Fruit fly (Drosophila melanogaster) whole organism, embryonic: ENCODE measurements around the gene ZIPIC.
A peak's percentile ranks its signal among the peaks of the same experiment; 100 is the strongest.

Source experiments
- Abd-B ChIP-seq: fragments of 200-800 bp; sonication (Bioruptor generic); optimal IDR thresholded peaks from 2 replicates; lab custom pipeline; 2018; ENCODE audit warnings: missing biosample characterization, mild to moderate bottlenecking, missing genetic modification characterization, moderate library complexity
- Blimp-1 ChIP-seq: fragments of 200-800 bp; sonication (Bioruptor generic); optimal IDR thresholded peaks from 3 replicates; lab custom pipeline; 2018; ENCODE audit warnings: missing biosample characterization, missing genetic modification characterization, mild to moderate bottlenecking, moderate library complexity, missing genetic modification reagents
- CG10321 ChIP-seq: fragments of 200-800 bp; sonication (Bioruptor generic); IDR thresholded peaks from 2 replicates; pipeline ENCODE4 v1.3.6; 2022; ENCODE audit warnings: missing biosample characterization, missing genetic modification characterization
- CG11093 ChIP-seq: fragments of 200-800 bp; sonication (Bioruptor generic); IDR thresholded peaks from 3 replicates; pipeline ENCODE4 v1.3.6; 2022; ENCODE audit warnings: missing biosample characterization, missing genetic modification characterization
- CG12236 ChIP-seq: fragments of 200-800 bp; sonication (Bioruptor generic); optimal IDR thresholded peaks from 2 replicates; lab custom pipeline; 2016; ENCODE audit warnings: missing biosample characterization, missing genetic modification characterization
- CG1233 ChIP-seq: fragments of 200-800 bp; sonication (Bioruptor generic); optimal IDR thresholded peaks from 4 replicates; lab custom pipeline; 2018; ENCODE audit warnings: missing biosample characterization, mild to moderate bottlenecking, missing genetic modification characterization
- CG12744 ChIP-seq: fragments of 200-800 bp; sonication (Bioruptor generic); optimal IDR thresholded peaks from 2 replicates; lab custom pipeline; 2016; ENCODE audit warnings: missing biosample characterization, missing genetic modification characterization
- CG13894 ChIP-seq: fragments of 200-800 bp; sonication (Bioruptor generic); optimal IDR thresholded peaks from 3 replicates; lab custom pipeline; 2018; ENCODE audit warnings: missing biosample characterization, mild to moderate bottlenecking, missing genetic modification characterization, moderate library complexity
- CG1529 ChIP-seq: fragments of 200-800 bp; sonication (Bioruptor generic); optimal IDR thresholded peaks from 3 replicates; lab custom pipeline; 2018; ENCODE audit warnings: missing biosample characterization, missing genetic modification characterization
- CG15601 ChIP-seq: fragments of 200-800 bp; sonication (Bioruptor generic); optimal IDR thresholded peaks from 3 replicates; lab custom pipeline; 2019; ENCODE audit warnings: missing biosample characterization, mild to moderate bottlenecking, missing genetic modification characterization, moderate library complexity
- CG16779 ChIP-seq: fragments of 200-800 bp; sonication (Bioruptor generic); IDR thresholded peaks from 2 replicates; pipeline ENCODE4 v1.3.6; 2022; ENCODE audit warnings: missing biosample characterization, missing genetic modification characterization
- CG17359 ChIP-seq: fragments of 200-800 bp; sonication (Bioruptor generic); optimal IDR thresholded peaks from 3 replicates; lab custom pipeline; 2018; ENCODE audit warnings: missing biosample characterization, mild to moderate bottlenecking, missing genetic modification characterization, moderate library complexity
- CG2199 ChIP-seq: fragments of 200-800 bp; sonication (Bioruptor generic); IDR thresholded peaks from 3 replicates; pipeline ENCODE4 v1.3.6; 2022; ENCODE audit warnings: missing biosample characterization, missing genetic modification characterization
- CG2712 ChIP-seq: fragments of 200-800 bp; optimal IDR thresholded peaks from 3 replicates; lab custom pipeline; 2019; ENCODE audit warnings: missing biosample characterization, mild to moderate bottlenecking, missing genetic modification characterization, moderate library complexity
- CG2875 ChIP-seq: fragments of 200-800 bp; sonication (Bioruptor generic); optimal IDR thresholded peaks from 2 replicates; lab custom pipeline; 2017; ENCODE audit warnings: missing biosample characterization, mild to moderate bottlenecking, missing genetic modification characterization, missing genetic modification reagents
- CG2889 ChIP-seq: fragments of 200-800 bp; sonication (Bioruptor generic); IDR thresholded peaks from 3 replicates; pipeline ENCODE4 v1.3.6; 2022; ENCODE audit warnings: missing biosample characterization, missing genetic modification characterization
- CG3065 ChIP-seq: fragments of 200-800 bp; sonication (Bioruptor generic); optimal IDR thresholded peaks from 2 replicates; lab custom pipeline; 2016; ENCODE audit warnings: missing biosample characterization, missing genetic modification characterization
- CG6175 ChIP-seq: fragments of 200-800 bp; sonication (Bioruptor generic); IDR thresholded peaks from 3 replicates; pipeline ENCODE4 v1.3.6; 2022; ENCODE audit warnings: missing biosample characterization, missing genetic modification characterization
- CG6689 ChIP-seq: fragments of 200-800 bp; sonication (Bioruptor generic); IDR thresholded peaks from 2 replicates; pipeline ENCODE4 v1.3.6; 2022; ENCODE audit warnings: missing biosample characterization, missing genetic modification characterization
- CG6791 ChIP-seq: fragments of 200-800 bp; sonication (Bioruptor generic); IDR thresholded peaks from 3 replicates; pipeline ENCODE4 v1.3.6; 2022; ENCODE audit warnings: missing biosample characterization, missing genetic modification characterization; ENCODE audit not compliant: partially characterized antibody
- CG7357 ChIP-seq: fragments of 200-800 bp; sonication (Bioruptor generic); IDR thresholded peaks from 3 replicates; pipeline ENCODE4 v1.3.6; 2022; ENCODE audit warnings: missing biosample characterization, missing genetic modification characterization
- CG8388 ChIP-seq: fragments of 200-800 bp; sonication (Bioruptor generic); optimal IDR thresholded peaks from 2 replicates; lab custom pipeline; 2019; ENCODE audit warnings: missing biosample characterization, mild to moderate bottlenecking, missing genetic modification characterization, moderate library complexity
- Elba2 ChIP-seq: fragments of 200-800 bp; sonication (Bioruptor generic); optimal IDR thresholded peaks from 3 replicates; lab custom pipeline; 2016; ENCODE audit warnings: missing biosample characterization, missing genetic modification characterization
- Ets97D ChIP-seq: fragments of 200-800 bp; sonication (Bioruptor generic); optimal IDR thresholded peaks from 3 replicates; lab custom pipeline; 2016; ENCODE audit warnings: missing biosample characterization, missing genetic modification characterization
- HLHmδ ChIP-seq: fragments of 200-800 bp; sonication (Bioruptor generic); optimal IDR thresholded peaks from 2 replicates; lab custom pipeline; 2018; ENCODE audit warnings: missing biosample characterization, mild to moderate bottlenecking, missing genetic modification characterization, moderate library complexity
- Kr ChIP-seq: fragments of 200-800 bp; sonication (Bioruptor generic); optimal IDR thresholded peaks from 2 replicates; lab custom pipeline; 2017; ENCODE audit warnings: missing biosample characterization, mild to moderate bottlenecking, missing genetic modification characterization
- Meics ChIP-seq: fragments of 200-800 bp; sonication (Bioruptor generic); optimal IDR thresholded peaks from 2 replicates; lab custom pipeline; 2017; ENCODE audit warnings: missing biosample characterization, mild to moderate bottlenecking, missing genetic modification characterization
- NC2α ChIP-seq: fragments of 200-800 bp; sonication (Bioruptor generic); optimal IDR thresholded peaks from 2 replicates; lab custom pipeline; 2016; ENCODE audit warnings: missing biosample characterization, missing genetic modification characterization
- NK7.1 ChIP-seq: fragments of 200-800 bp; sonication (Bioruptor generic); optimal IDR thresholded peaks from 3 replicates; lab custom pipeline; 2016; ENCODE audit warnings: missing biosample characterization, missing genetic modification characterization
- Pdp1 ChIP-seq, 2 experiments: fragments of 200-800 bp; sonication (Bioruptor generic); optimal IDR thresholded peaks; 3 replicates each; lab custom pipeline; 2016; ENCODE audit warnings: missing biosample characterization in 2 of 2, missing genetic modification characterization in 2 of 2, mild to moderate bottlenecking in 1 of 2, moderate library complexity in 1 of 2
- Rfx ChIP-seq: fragments of 200-800 bp; sonication (Bioruptor generic); IDR thresholded peaks from 2 replicates; pipeline ENCODE4 v1.3.6; 2022; ENCODE audit warnings: missing biosample characterization, missing genetic modification characterization
- Scr ChIP-seq: fragments of 200-800 bp; sonication (Bioruptor generic); IDR thresholded peaks from 2 replicates; pipeline ENCODE4 v1.3.6; 2022; ENCODE audit warnings: missing biosample characterization, missing genetic modification characterization; ENCODE audit not compliant: partially characterized antibody
- ci ChIP-seq: fragments of 200-800 bp; sonication (Bioruptor generic); IDR thresholded peaks from 3 replicates; pipeline ENCODE4 v1.3.6; 2022; ENCODE audit warnings: missing biosample characterization, missing genetic modification characterization
- exex ChIP-seq: fragments of 200-800 bp; sonication (Bioruptor generic); optimal IDR thresholded peaks from 4 replicates; lab custom pipeline; 2018; ENCODE audit warnings: missing biosample characterization, mild to moderate bottlenecking, missing genetic modification characterization, moderate library complexity
- fru ChIP-seq: fragments of >200 bp; optimal IDR thresholded peaks from 2 replicates; lab custom pipeline; 2017
- her ChIP-seq: fragments of 200-800 bp; sonication (Bioruptor generic); optimal IDR thresholded peaks from 2 replicates; lab custom pipeline; 2016; ENCODE audit warnings: missing biosample characterization, missing genetic modification characterization
- lbe ChIP-seq: fragments of 200-800 bp; sonication (Bioruptor generic); optimal IDR thresholded peaks from 2 replicates; lab custom pipeline; 2016; ENCODE audit warnings: missing biosample characterization, mild to moderate bottlenecking, missing genetic modification characterization
- nom ChIP-seq: fragments of 200-800 bp; sonication (Bioruptor generic); optimal IDR thresholded peaks from 2 replicates; lab custom pipeline; 2017; ENCODE audit warnings: missing biosample characterization, missing genetic modification characterization, mild to moderate bottlenecking, moderate library complexity, missing genetic modification reagents
- oc ChIP-seq: fragments of 200-800 bp; sonication (Bioruptor generic); optimal IDR thresholded peaks from 2 replicates; lab custom pipeline; 2018; ENCODE audit warnings: missing biosample characterization, mild to moderate bottlenecking, missing genetic modification characterization, moderate library complexity
- pb ChIP-seq: fragments of 200-800 bp; sonication (Bioruptor generic); optimal IDR thresholded peaks from 3 replicates; lab custom pipeline; 2016; ENCODE audit warnings: missing biosample characterization, missing genetic modification characterization
- sens ChIP-seq: fragments of 200-800 bp; sonication (Bioruptor generic); peaks from one replicate; lab custom pipeline; 2016; ENCODE audit warnings: missing biosample characterization, missing genetic modification characterization
- shn ChIP-seq: fragments of 200-800 bp; sonication (Bioruptor generic); optimal IDR thresholded peaks from 3 replicates; lab custom pipeline; 2016; ENCODE audit warnings: missing biosample characterization, missing genetic modification characterization
- stc ChIP-seq: fragments of 200-800 bp; sonication (Bioruptor generic); IDR thresholded peaks from 2 replicates; pipeline ENCODE4 v1.3.6; 2022; ENCODE audit warnings: missing biosample characterization, missing genetic modification characterization
- sug ChIP-seq: fragments of 200-800 bp; optimal IDR thresholded peaks from 2 replicates; lab custom pipeline; 2019; ENCODE audit warnings: missing biosample characterization, mild to moderate bottlenecking, missing genetic modification characterization, moderate library complexity
- tll ChIP-seq, 2 experiments: fragments of 200-800 bp in 1 of 2; fragments of >200 bp in 1 of 2; sonication (Bioruptor generic) in 1 of 2; optimal IDR thresholded peaks; 2 replicates each; lab custom pipeline; 2017 to 2019; ENCODE audit warnings: missing biosample characterization in 2 of 2, missing genetic modification characterization in 2 of 2, mild to moderate bottlenecking in 1 of 2, moderate library complexity in 1 of 2
- vfl ChIP-seq: fragments of 200-800 bp; sonication (Bioruptor generic); optimal IDR thresholded peaks from 2 replicates; lab custom pipeline; 2016; ENCODE audit warnings: missing biosample characterization, missing genetic modification characterization
- z ChIP-seq: fragments of 200-800 bp; sonication (Bioruptor generic); IDR thresholded peaks from 3 replicates; pipeline ENCODE4 v1.3.6; 2022; ENCODE audit warnings: missing biosample characterization, missing genetic modification characterization
- zen2 ChIP-seq: fragments of 200-800 bp; sonication (Bioruptor generic); IDR thresholded peaks from 3 replicates; pipeline ENCODE4 v1.3.6; 2022; ENCODE audit warnings: missing biosample characterization, missing genetic modification characterization; ENCODE audit not compliant: partially characterized antibody

ZIPIC gene

DNA sequence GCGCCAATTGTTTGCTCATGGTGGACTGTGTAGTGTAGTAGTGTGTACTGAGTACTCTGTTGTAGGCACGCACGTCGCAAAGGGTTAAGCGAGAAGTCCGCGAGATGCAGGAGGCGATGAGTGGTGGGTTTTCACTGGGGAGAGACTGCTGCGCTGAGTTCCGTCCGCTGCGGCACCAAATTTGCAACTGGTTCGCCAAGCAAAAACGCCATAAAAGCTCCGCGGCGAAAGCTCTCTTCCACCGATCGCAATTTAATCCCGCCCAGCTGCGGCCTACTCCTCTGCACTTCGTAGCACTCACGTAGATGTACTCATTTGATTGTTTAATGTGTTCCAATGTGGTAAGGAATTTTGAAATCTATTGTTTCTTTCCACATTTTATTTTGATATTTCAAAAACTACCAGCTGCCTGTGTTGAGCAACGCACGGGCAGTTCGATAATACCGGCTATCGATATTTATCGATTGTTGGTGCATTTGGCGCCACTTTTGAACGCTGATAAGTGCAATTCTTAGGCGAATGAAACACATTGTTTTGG is 21.6 kb downstream of the ZIPIC start, which contains the start of gene CG7920 (continued):
- TF ChIP-seq NC2α (GFP tag; lab: Kevin White, UChicago): no peak
- no peak for TF ChIP-seq CG7357 (GFP tag; lab: Robert Waterston, UW)
- TF ChIP-seq CG2199: no peak
- peak; percentile 44; the same call in 1 of the 3 replicates for TF ChIP-seq zen2
- TF ChIP-seq CG3065 (GFP tag; lab: Kevin White, UChicago): no peak
- no peak for TF ChIP-seq Abd-B
- no peak for TF ChIP-seq CG12744 (GFP tag; lab: Kevin White, UChicago)
- no peak for TF ChIP-seq vfl (GFP tag; lab: Kevin White, UChicago)
- TF ChIP-seq her (GFP tag; lab: Kevin White, UChicago): peak; percentile 8
- peak; percentile 55 for TF ChIP-seq lbe
- 0 out of 3 replicates have a peak, but pooled peaks have one; percentile 15 for TF ChIP-seq CG6175 (GFP tag; lab: Robert Waterston, UW)
- TF ChIP-seq CG12236 (GFP tag; lab: Kevin White, UChicago): no peak
- no peak for TF ChIP-seq CG17359
- TF ChIP-seq Meics: peak; percentile 14
- no peak for TF ChIP-seq HLHmδ (GFP tag; lab: Kevin White, UChicago)
- TF ChIP-seq CG13894 (tag; lab: Kevin White, UChicago): peak; percentile 59
- 0 out of 3 replicates have a peak, but pooled peaks have one; percentile 53 for TF ChIP-seq z (GFP tag; lab: Robert Waterston, UW)
- no peak for TF ChIP-seq Rfx
- TF ChIP-seq fru: no peak
- no peak for TF ChIP-seq CG1233 (GFP tag; lab: Kevin White, UChicago)
- TF ChIP-seq stc (GFP tag; lab: Robert Waterston, UW): no peak
- TF ChIP-seq CG2712: peak; percentile 6
- 0 out of 3 replicates have a peak, but pooled peaks have one; percentile 16 for TF ChIP-seq CG2889 (GFP tag; lab: Robert Waterston, UW)
- no peak for TF ChIP-seq shn (GFP tag; lab: Kevin White, UChicago)
- TF ChIP-seq Ets97D (GFP tag; lab: Kevin White, UChicago): no peak
- TF ChIP-seq CG15601: no peak
- TF ChIP-seq pb (GFP tag; lab: Kevin White, UChicago): no peak
- TF ChIP-seq CG8388: no peak
- TF ChIP-seq CG1529: no peak
- peak; percentile 60 for TF ChIP-seq Kr (GFP tag; lab: Kevin White, UChicago)
- no peak for TF ChIP-seq CG2875 (GFP tag; lab: Kevin White, UChicago)
- TF ChIP-seq exex (tag; lab: Kevin White, UChicago): no peak
- TF ChIP-seq Scr (GFP tag; lab: Robert Waterston, UW): peak; percentile 85
- no peak for TF ChIP-seq CG16779 (GFP tag; lab: Robert Waterston, UW)
- TF ChIP-seq CG11093 (GFP tag; lab: Robert Waterston, UW): no peak
- TF ChIP-seq Blimp-1: no peak
- no peak for TF ChIP-seq NK7.1 (GFP tag; lab: Kevin White, UChicago)

DNA sequence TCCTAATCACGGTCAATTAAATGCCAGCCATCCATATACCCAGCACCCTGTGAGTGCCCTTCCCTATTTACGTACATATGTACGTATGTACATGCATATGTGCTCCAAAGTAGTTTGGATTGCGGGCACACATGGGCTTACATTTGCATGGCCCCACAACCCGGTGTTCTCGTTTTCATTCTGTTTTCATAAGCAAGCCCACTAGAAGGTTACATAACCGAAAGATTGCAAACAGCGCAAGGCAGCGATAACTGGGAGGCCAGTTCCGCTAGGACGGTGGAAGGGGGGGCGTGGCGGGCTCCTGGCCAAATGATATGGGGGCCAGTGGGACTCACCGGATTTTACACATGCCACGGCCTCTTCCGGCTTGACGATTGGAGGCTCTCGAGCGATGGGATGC is 22.2 kb downstream of the ZIPIC start:
- TF ChIP-seq ci (GFP tag; lab: Robert Waterston, UW): peak; percentile 21; the same call in 1 of the 3 replicates
- peak in 1 of 2 experiments; percentile 91 for TF ChIP-seq Pdp1 (GFP tag; optimal IDR thresholded peaks at IDR 0.05; lab: Kevin White, UChicago)
- no peak for TF ChIP-seq nom (GFP tag; lab: Kevin White, UChicago)
- no peak for TF ChIP-seq Scr (GFP tag; lab: Robert Waterston, UW)
- TF ChIP-seq CG6689 (GFP tag; lab: Robert Waterston, UW): no peak
- no peak for TF ChIP-seq sens (GFP tag; lab: Kevin White, UChicago)
- TF ChIP-seq Elba2 (GFP tag; lab: Kevin White, UChicago): no peak
- 0 out of 3 replicates have a peak, but pooled peaks have one; percentile 8 for TF ChIP-seq CG6791
- TF ChIP-seq oc (tag; lab: Kevin White, UChicago): no peak
- no peak for TF ChIP-seq tll (GFP tag; optimal IDR thresholded peaks at IDR 0.05; lab: Kevin White, UChicago)
- TF ChIP-seq sug (tag; lab: Kevin White, UChicago): peak; percentile 31
- TF ChIP-seq CG10321: no peak
- TF ChIP-seq, all 482 proteins: peak for 4
